Fruit fly (Drosophila melanogaster): ENCODE results near the gene CG3119.

The CG3119 gene

DNA sequence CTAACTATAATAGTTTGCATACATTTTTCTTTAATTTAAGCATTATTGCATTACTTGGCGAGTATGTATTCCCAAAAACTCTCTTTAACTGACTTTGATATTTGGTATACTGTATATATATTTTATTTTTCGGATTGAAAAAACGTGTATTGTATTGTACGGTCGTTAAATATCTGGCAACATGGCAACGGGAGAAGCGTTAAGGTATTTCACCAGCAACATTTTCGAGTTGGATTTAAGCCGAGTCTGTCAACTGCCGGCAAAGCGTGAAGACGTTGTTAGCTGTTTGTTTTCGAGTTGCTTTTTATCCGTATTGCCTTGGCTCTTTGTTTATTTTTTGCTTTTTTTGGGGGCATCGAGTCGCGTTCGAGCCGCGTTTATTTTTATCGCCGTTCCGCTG is 2.2 kb upstream of the CG3119 start, which contains the start of gene CG2975:
TSS of gene CG2975 (plus strand) at position 275 of the 400 bp plus-strand sequence.
- TF ChIP-seq ttk (optimal IDR thresholded peaks at IDR 0.05) = no peak
- TF ChIP-seq Sin3A (optimal IDR thresholded peaks at IDR 0.05) = no peak
- TF ChIP-seq psq (optimal IDR thresholded peaks at IDR 0.05) = no peak
- no peak for TF ChIP-seq Myc (optimal IDR thresholded peaks at IDR 0.05)
- TF ChIP-seq insv (optimal IDR thresholded peaks at IDR 0.05) = no peak
- no peak for TF ChIP-seq h (optimal IDR thresholded peaks at IDR 0.05)

DNA sequence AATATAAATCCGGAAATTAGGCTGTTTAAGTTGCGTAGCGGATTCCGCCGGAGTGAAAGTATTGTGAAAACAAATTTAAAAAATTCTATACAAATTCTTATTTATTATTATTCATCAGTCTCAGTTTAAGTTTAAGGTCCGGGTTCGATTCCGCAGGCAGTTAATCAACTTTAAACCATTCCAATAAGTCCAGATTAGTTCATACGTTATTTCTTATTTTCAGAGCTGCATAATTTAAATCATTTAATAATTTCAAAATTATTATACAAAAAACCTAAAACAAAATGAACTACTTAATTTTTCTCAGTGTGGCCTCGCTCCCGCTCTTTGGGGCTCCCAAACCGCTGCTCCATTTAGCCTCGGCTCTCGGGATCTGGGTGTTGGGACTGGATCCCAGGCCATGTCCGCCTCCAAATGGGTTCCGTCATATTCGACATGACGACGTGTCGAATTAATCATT is 7.3 kb downstream of the CG3119 start:
- TF ChIP-seq Myc (optimal IDR thresholded peaks at IDR 0.05) = no peak
- no peak for TF ChIP-seq h (optimal IDR thresholded peaks at IDR 0.05)
- no peak for TF ChIP-seq insv (optimal IDR thresholded peaks at IDR 0.05)

DNA sequence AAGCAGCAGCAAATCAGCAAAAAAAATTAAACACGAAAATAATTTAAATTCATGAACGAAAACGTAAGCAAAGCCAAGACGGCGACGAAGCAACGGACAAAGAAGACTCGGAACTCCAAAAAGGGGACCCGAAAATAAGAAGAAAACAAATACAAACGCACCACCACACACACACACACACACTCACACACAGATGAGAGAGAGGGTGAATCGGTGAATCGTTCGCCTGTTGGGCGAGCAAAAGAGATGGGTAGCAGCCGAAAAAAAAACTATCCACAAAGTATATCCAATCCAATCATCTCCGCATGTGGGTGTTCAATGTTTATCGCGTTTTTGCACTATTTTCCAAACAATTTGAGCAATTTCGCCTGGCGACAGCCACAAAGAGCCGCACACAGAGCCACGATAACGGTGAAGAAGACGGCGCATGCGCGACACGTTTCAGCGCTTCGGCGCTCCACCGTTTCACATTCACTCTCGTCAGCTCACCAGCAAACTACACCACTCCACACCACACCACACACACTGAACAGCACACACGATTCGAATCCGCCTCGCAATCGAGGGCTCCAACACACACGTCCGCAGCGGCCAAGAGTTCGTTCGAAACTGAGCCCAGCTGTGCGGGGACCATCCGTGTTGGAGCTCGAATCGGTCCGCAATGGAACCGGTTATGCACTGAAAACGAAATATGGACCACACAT is 7.8 kb downstream of the CG3119 start, which contains the start of gene Duox:
TSS of gene Duox (minus strand) at position 612 of the 704 bp plus-strand sequence.
- TF ChIP-seq ttk (optimal IDR thresholded peaks at IDR 0.05) (no peak), insv (optimal IDR thresholded peaks at IDR 0.05) (no peak), h (optimal IDR thresholded peaks at IDR 0.05) (no peak), Myc (optimal IDR thresholded peaks at IDR 0.05) (no peak), Sin3A (optimal IDR thresholded peaks at IDR 0.05) (no peak)

DNA sequence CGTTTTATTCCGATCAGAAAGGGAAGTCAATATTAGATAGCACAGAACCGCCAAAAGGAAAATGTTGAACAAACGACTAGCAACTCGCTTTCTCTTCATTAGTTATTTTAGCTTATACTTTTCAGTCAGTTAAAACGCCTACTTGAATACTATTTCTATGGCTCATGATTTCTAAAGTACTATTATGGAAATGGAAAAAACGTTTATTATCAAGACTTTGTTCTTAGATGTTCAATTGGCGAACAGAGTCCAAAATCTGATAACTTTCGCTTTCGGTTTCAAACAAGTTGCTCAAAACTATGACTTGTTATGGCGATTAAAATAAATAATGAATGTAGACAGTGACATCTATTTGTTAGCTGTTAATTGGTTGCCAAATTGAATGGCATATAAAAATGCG is 12.2 kb downstream of the CG3119 start, which contains the start of gene CG3123:
TSS of gene CG3123 (minus strand) at position 101 of the 400 bp plus-strand sequence.
- TF ChIP-seq psq (optimal IDR thresholded peaks at IDR 0.05) (no peak), Sin3A (optimal IDR thresholded peaks at IDR 0.05) (no peak), insv (optimal IDR thresholded peaks at IDR 0.05) (no peak), Myc (optimal IDR thresholded peaks at IDR 0.05) (no peak), h (optimal IDR thresholded peaks at IDR 0.05) (no peak), ttk (optimal IDR thresholded peaks at IDR 0.05) (no peak)

DNA sequence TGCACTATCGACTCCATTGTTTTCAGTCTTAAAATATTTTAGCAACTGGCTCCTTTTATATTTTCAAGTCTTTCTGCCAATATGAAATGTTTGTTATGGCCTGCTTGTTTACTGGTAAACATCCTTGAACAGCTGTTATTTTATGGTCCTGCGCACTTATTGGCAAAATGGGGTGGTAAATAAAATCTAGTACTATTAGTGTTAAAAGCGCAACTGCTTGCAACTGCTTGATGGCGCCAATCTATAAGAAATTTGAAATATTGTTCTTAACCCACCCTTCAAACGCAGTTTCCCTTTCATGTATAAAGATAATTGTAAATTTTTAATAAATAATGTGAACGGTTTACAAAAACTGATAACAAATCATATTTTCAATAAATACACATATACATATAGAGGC is 22.0 kb downstream of the CG3119 start, which contains the start of gene G6P:
TSS of gene G6P (minus strand) at position 88 of the 400 bp plus-strand sequence.
- TF ChIP-seq insv (optimal IDR thresholded peaks at IDR 0.05) (no peak), ttk (optimal IDR thresholded peaks at IDR 0.05) (no peak), h (optimal IDR thresholded peaks at IDR 0.05) (no peak)

DNA sequence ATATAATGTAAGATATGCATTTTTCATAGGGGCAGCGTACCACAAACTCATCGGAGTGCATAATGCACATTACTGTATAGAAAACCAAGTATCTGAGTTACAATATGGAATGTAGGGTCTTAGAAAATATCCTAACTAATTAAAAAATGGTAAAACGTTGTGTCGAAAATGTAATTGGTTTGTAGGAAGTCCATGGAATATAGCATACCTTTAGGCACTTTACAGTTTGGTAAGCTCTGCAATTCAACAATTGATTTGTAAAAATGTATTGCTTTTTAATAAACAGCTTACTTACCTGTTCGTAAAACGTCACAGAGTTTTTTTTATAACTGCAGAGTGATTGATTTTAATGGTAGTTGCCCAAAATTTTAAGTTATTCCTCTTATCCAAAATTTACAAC is 25.5 kb downstream of the CG3119 start, which contains the start of gene CG2964:
TSS of gene CG2964 (plus strand) at position 301 of the 400 bp plus-strand sequence.
- TF ChIP-seq Myc (optimal IDR thresholded peaks at IDR 0.05) (no peak), h (optimal IDR thresholded peaks at IDR 0.05) (no peak), ttk (optimal IDR thresholded peaks at IDR 0.05) (no peak), insv (optimal IDR thresholded peaks at IDR 0.05) (no peak), psq (optimal IDR thresholded peaks at IDR 0.05) (no peak), Sin3A (optimal IDR thresholded peaks at IDR 0.05) (no peak)

DNA sequence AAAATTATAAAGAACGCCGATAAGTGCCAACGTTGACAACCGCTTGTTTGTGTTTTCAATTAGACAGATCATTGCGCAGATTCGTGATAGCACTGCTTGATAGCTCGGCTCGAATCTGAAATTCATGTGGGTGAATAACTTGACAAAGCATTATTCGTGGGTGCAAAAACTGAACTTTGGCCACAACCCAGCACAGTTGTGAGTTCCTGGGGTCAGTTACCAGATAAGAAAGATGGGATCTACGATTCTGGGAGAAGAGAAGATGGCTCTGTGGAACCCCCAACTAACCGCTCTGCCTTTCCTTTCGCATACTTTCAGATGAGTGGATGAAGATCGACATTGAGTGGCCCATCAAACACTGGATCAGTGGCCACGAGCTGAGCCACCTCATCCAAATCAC is 26.8 kb downstream of the CG3119 start:
- no peak for TF ChIP-seq h (optimal IDR thresholded peaks at IDR 0.05)
- no peak for TF ChIP-seq Sin3A (optimal IDR thresholded peaks at IDR 0.05)
- no peak for TF ChIP-seq Myc (optimal IDR thresholded peaks at IDR 0.05)
- TF ChIP-seq psq (optimal IDR thresholded peaks at IDR 0.05) = no peak
- no peak for TF ChIP-seq insv (optimal IDR thresholded peaks at IDR 0.05)
- TF ChIP-seq ttk (optimal IDR thresholded peaks at IDR 0.05) = no peak

DNA sequence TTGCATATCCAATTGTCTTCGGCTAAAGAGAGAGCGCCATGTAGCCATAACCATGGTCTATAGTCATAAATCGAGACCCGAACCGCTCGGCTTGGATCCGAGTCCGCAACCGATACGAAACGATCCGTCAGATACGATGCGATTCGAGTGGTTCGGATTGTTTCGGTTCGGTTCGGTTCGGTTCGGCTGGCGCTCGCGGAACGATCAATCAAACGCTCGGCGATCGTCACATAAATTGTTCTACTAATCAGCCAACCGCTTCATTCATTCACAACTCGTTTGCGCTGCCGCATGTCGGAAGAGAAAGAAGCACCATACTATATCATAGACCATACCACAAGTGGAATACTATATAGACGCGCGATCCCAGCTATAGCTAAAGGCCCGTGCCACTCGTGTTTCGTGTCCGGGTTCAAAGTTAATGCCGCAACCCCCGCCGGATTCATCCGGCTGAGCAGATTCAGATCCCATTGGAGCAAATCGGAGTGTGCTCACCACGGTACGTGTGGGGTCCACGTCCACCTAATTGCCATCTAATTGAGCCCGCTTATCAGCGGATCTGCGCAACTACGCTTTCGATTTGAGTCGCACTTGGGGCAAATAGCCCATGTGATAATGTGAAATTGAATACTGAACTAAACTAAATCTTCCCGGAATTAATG is 29.5 kb downstream of the CG3119 start:
- TF ChIP-seq Sin3A (optimal IDR thresholded peaks at IDR 0.05) = no peak

DNA sequence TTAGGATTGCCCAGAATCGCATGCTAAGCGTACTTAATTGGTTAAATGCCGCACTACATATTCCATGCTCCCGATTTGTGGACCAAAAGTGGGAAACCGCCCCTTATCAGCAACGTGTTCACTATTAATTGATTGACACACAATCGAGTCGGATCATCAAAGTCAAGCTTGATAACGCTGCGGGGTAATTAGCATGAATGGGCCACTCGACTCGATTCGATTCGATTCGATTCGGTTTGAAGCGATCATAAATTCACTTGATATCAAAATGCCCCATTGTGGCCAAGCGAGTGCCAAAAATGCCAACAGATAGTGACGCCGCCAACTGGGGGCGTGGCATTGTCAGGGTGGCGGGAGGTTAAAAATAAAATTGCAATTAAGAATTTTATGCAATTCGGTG is 30.0 kb downstream of the CG3119 start:
- TF ChIP-seq psq (optimal IDR thresholded peaks at IDR 0.05) = no peak
- no peak for TF ChIP-seq Myc (optimal IDR thresholded peaks at IDR 0.05)
- no peak for TF ChIP-seq Sin3A (optimal IDR thresholded peaks at IDR 0.05)
- no peak for TF ChIP-seq h (optimal IDR thresholded peaks at IDR 0.05)
- no peak for TF ChIP-seq ttk (optimal IDR thresholded peaks at IDR 0.05)
- no peak for TF ChIP-seq insv (optimal IDR thresholded peaks at IDR 0.05)

DNA sequence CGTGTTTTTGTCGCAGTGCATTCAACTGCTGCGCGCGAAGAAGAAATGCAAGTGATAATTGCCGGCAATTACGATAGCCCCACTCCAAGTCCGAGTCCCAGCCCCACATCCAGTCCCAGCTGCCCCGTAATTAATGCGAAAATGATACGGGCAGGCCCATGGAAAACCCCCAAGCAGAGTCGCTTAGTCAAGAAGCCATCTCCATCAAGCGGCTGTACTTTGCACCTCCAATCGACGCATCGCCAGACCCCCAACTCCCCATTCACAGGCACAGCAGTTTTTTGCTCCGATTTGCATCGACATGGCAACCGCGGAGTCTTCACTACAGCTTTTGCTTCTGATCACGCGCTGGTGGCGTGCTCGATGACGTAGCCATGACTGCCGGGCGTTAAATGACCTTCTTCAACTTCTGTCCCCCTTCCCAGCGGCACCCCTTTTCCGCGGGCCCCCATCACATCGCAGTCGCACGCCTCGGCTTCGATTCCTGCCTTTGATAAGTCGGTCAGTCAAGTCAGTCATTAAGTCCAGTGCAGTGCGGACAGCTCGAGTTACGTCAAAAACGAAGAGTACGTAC is 31.4 kb downstream of the CG3119 start:
- TF ChIP-seq ttk (optimal IDR thresholded peaks at IDR 0.05) (no peak), psq (optimal IDR thresholded peaks at IDR 0.05) (no peak), h (optimal IDR thresholded peaks at IDR 0.05) (no peak), Sin3A (optimal IDR thresholded peaks at IDR 0.05) (no peak), Myc (optimal IDR thresholded peaks at IDR 0.05) (no peak), insv (optimal IDR thresholded peaks at IDR 0.05) (no peak)

DNA sequence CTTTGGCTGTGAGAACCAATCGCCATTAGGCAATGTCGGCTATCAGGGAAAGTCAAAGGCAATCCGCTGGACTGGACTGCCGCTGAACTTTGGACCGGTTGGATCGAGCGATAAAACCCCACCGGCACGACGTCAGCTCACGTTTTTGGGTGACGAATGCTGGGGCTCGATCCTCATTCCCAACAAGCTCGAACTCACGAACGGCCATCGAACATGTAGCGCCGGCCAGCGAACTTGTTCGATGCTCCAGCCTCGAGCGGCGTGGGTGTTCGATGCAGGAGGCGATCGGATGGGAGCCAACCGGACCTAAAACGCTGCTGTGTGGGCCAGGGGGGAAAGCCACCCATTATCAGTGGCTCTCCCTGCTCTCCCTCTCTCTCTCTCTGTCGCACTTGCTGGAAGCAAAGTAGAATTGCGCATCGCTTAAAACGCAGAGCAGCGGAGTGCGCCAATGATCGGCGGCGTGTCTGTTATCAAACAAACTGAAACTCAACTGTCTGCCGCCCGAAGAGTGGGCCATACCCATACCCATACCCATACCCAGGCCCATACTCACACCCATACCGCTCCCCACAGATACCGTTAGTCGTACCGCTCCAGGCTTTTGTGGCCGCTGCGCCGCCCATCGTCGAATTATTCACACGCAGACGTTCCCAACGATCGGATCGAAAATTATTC is 32.9 kb downstream of the CG3119 start, which contains the start of gene daw:
TSS of gene daw (plus strand) at position 628 of the 678 bp plus-strand sequence.
- TF ChIP-seq Myc (optimal IDR thresholded peaks at IDR 0.05) (no peak), ttk (optimal IDR thresholded peaks at IDR 0.05) (no peak), h (optimal IDR thresholded peaks at IDR 0.05) (no peak), Sin3A (optimal IDR thresholded peaks at IDR 0.05) (no peak), psq (optimal IDR thresholded peaks at IDR 0.05) (no peak), insv (optimal IDR thresholded peaks at IDR 0.05) (no peak)

DNA sequence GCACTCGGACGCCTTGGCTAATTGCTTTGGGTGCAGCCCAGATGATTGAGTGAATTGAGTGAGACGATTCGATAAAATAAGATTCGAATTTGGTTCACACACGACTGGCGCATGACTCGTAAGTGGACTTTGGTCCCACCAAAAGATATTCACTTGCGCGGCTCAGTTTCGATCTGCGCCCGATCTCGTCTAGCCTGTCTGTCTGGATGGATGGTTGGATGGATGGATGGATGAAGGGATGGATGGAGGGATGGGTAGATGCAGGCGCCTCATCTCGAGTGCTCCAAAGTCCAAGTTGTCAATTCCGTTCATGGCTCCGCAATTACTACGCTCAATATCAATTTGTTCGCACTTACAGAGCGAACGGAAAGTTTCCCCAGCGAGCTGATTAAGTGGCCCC is 35.1 kb downstream of the CG3119 start:
- TF ChIP-seq insv (optimal IDR thresholded peaks at IDR 0.05) (no peak), psq (optimal IDR thresholded peaks at IDR 0.05) (no peak), Sin3A (optimal IDR thresholded peaks at IDR 0.05) (no peak), h (optimal IDR thresholded peaks at IDR 0.05) (no peak), Myc (optimal IDR thresholded peaks at IDR 0.05) (no peak), ttk (optimal IDR thresholded peaks at IDR 0.05) (no peak)

Data from Kc167 (cell line).